Worm (Caenorhabditis elegans): ENCODE data around the gene F13E6.1.

ce11 chrX:10647590-10648105 is 29.3 kb downstream of the F13E6.1 start:
- no peak for TF ChIP-seq unc-120 (tag; optimal IDR thresholded peaks at IDR 0.05; ENCODE audit: poor library complexity, severe bottlenecking)
- TF ChIP-seq nhr-237 (tag; optimal IDR thresholded peaks at IDR 0.05), result no peak
- no peak for TF ChIP-seq lsy-2 (tag; optimal IDR thresholded peaks at IDR 0.05)
- no peak for TF ChIP-seq flh-1 (GFP tag; optimal IDR thresholded peaks at IDR 0.05)
- no peak for TF ChIP-seq nhr-76 (tag; optimal IDR thresholded peaks at IDR 0.05)
- no peak for TF ChIP-seq unc-39 (tag; optimal IDR thresholded peaks at IDR 0.05)
- TF ChIP-seq unc-62 (GFP tag; optimal IDR thresholded peaks at IDR 0.05), result no peak
- TF ChIP-seq elt-3 (tag; optimal IDR thresholded peaks at IDR 0.05), result no peak
- TF ChIP-seq snpc-4 (tag; optimal IDR thresholded peaks at IDR 0.05), result no peak
- no peak for TF ChIP-seq lin-13 (tag; optimal IDR thresholded peaks at IDR 0.05)
